Fruit fly (Drosophila melanogaster) whole organism, embryonic: Measurements from ENCODE around the gene MED14.
A peak's percentile ranks its signal among the peaks of the same experiment; 100 is the strongest.

ENCODE experiments used
- Aef1 ChIP-seq: fragments of 200-800 bp; sonication (Bioruptor generic); IDR thresholded peaks from 3 replicates; pipeline ENCODE4 v1.3.6; 2022; ENCODE audit warnings: missing biosample characterization, missing genetic modification characterization
- Awh ChIP-seq: fragments of 200-800 bp; sonication (Bioruptor generic); IDR thresholded peaks from 2 replicates; pipeline ENCODE4, ENCODE4 v1.3.6; 2022; ENCODE audit warnings: missing biosample characterization, missing genetic modification characterization
- B-H1 ChIP-seq: fragments of 200-800 bp; sonication (Bioruptor generic); IDR thresholded peaks from 3 replicates; pipeline ENCODE4 v1.3.6; 2022; ENCODE audit warnings: missing biosample characterization, missing genetic modification characterization
- CG10543 ChIP-seq: fragments of 200-800 bp; sonication (Bioruptor generic); optimal IDR thresholded peaks from 3 replicates; lab custom pipeline; 2017; ENCODE audit warnings: missing biosample characterization, mild to moderate bottlenecking, missing genetic modification characterization, moderate library complexity
- CG10959 ChIP-seq: fragments of 200-800 bp; sonication (Bioruptor generic); IDR thresholded peaks from 2 replicates; pipeline ENCODE4 v1.3.6; 2022; ENCODE audit warnings: missing biosample characterization, missing genetic modification characterization
- CG14860 ChIP-seq: fragments of 200-800 bp; sonication (Bioruptor generic); IDR thresholded peaks from 3 replicates; pipeline ENCODE4 v1.3.6; 2022; ENCODE audit warnings: missing biosample characterization, missing genetic modification characterization; ENCODE audit not compliant: partially characterized antibody
- CG14965 ChIP-seq: fragments of 200-800 bp; sonication (Bioruptor generic); optimal IDR thresholded peaks from 2 replicates; lab custom pipeline; 2016; ENCODE audit warnings: missing biosample characterization, missing genetic modification characterization, borderline replicate concordance
- CG15011 ChIP-seq: fragments of 200-800 bp; sonication (Bioruptor generic); optimal IDR thresholded peaks from 3 replicates; lab custom pipeline; 2018; ENCODE audit warnings: missing biosample characterization, mild to moderate bottlenecking, missing genetic modification characterization
- CG15073 ChIP-seq: fragments of 200-800 bp; sonication (Bioruptor generic); optimal IDR thresholded peaks from 2 replicates; lab custom pipeline; 2016; ENCODE audit warnings: missing biosample characterization, missing genetic modification characterization
- CG17385 ChIP-seq: fragments of 200-800 bp; sonication (Bioruptor generic); optimal IDR thresholded peaks from 3 replicates; lab custom pipeline; 2018; ENCODE audit warnings: missing biosample characterization, mild to moderate bottlenecking, missing genetic modification characterization
- CG31224 ChIP-seq: fragments of 200-800 bp; sonication (Bioruptor generic); IDR thresholded peaks from 2 replicates; pipeline ENCODE4 v1.3.6; 2022; ENCODE audit warnings: missing biosample characterization, missing genetic modification characterization
- CG4404 ChIP-seq: fragments of 200-800 bp; sonication (Bioruptor generic); IDR thresholded peaks from 2 replicates; pipeline ENCODE4 v1.3.6; 2022; ENCODE audit warnings: missing biosample characterization, missing genetic modification characterization
- CG6272 ChIP-seq: fragments of 200-800 bp; sonication (Bioruptor generic); IDR thresholded peaks from 2 replicates; pipeline ENCODE4 v1.3.6; 2022; ENCODE audit warnings: missing biosample characterization, missing genetic modification characterization
- CG6813 ChIP-seq: fragments of 200-800 bp; sonication (Bioruptor generic); optimal IDR thresholded peaks from 2 replicates; lab custom pipeline; 2017; ENCODE audit warnings: missing biosample characterization, missing genetic modification characterization, mild to moderate bottlenecking, moderate library complexity, missing genetic modification reagents
- CG7745 ChIP-seq: fragments of 200-800 bp; sonication (Bioruptor generic); optimal IDR thresholded peaks from 2 replicates; lab custom pipeline; 2018; ENCODE audit warnings: missing biosample characterization, mild to moderate bottlenecking, missing genetic modification characterization, moderate library complexity
- CG7786 ChIP-seq: fragments of 200-800 bp; sonication (Bioruptor generic); optimal IDR thresholded peaks from 2 replicates; lab custom pipeline; 2016; ENCODE audit warnings: missing biosample characterization, missing genetic modification characterization
- CG9932 ChIP-seq: fragments of 200-800 bp; sonication (Bioruptor generic); IDR thresholded peaks from 2 replicates; pipeline ENCODE4 v1.3.6; 2022; ENCODE audit warnings: missing biosample characterization, missing genetic modification characterization
- D ChIP-seq, 2 experiments: fragments of 200-800 bp in 1 of 2; fragments of >200 bp in 1 of 2; sonication (Bioruptor generic) in 1 of 2; optimal IDR thresholded peaks; 2 replicates in 1 of 2; 3 replicates in 1 of 2; lab custom pipeline; 2017; ENCODE audit warnings: mild to moderate bottlenecking in 1 of 2, missing biosample characterization in 1 of 2, missing genetic modification characterization in 1 of 2, missing genetic modification reagents in 1 of 2
- Dad ChIP-seq: fragments of 200-800 bp; sonication (Bioruptor generic); optimal IDR thresholded peaks from 3 replicates; lab custom pipeline; 2016; ENCODE audit warnings: missing biosample characterization, missing genetic modification characterization
- Ets97D ChIP-seq: fragments of 200-800 bp; sonication (Bioruptor generic); optimal IDR thresholded peaks from 3 replicates; lab custom pipeline; 2016; ENCODE audit warnings: missing biosample characterization, missing genetic modification characterization
- Fer3 ChIP-seq: fragments of 200-800 bp; sonication (Bioruptor generic); optimal IDR thresholded peaks from 2 replicates; lab custom pipeline; 2018; ENCODE audit warnings: missing biosample characterization, mild to moderate bottlenecking, missing genetic modification characterization, moderate library complexity
- HLHmδ ChIP-seq: fragments of 200-800 bp; sonication (Bioruptor generic); optimal IDR thresholded peaks from 2 replicates; lab custom pipeline; 2018; ENCODE audit warnings: missing biosample characterization, mild to moderate bottlenecking, missing genetic modification characterization, moderate library complexity
- Hr3 ChIP-seq: fragments of 200-800 bp; sonication (Bioruptor generic); optimal IDR thresholded peaks from 3 replicates; lab custom pipeline; 2016; ENCODE audit warnings: missing biosample characterization, missing genetic modification characterization
- Hr39 ChIP-seq: fragments of >200 bp; optimal IDR thresholded peaks from 2 replicates; lab custom pipeline; 2017
- Lhr ChIP-seq: fragments of 200-800 bp; sonication (Bioruptor generic); optimal IDR thresholded peaks from 3 replicates; lab custom pipeline; 2017; ENCODE audit warnings: mild to moderate bottlenecking, missing biosample characterization, missing genetic modification reagents, missing genetic modification characterization
- Mad ChIP-seq: fragments of 200-800 bp; sonication (Bioruptor generic); optimal IDR thresholded peaks from 2 replicates; lab custom pipeline; 2016; ENCODE audit warnings: missing biosample characterization, missing genetic modification characterization
- Med ChIP-seq: fragments of 200-800 bp; sonication (Bioruptor generic); peaks from one replicate; lab custom pipeline; 2016; ENCODE audit warnings: missing biosample characterization, missing genetic modification characterization, mild to moderate bottlenecking, inconsistent platforms, moderate library complexity
- Meics ChIP-seq: fragments of 200-800 bp; sonication (Bioruptor generic); optimal IDR thresholded peaks from 2 replicates; lab custom pipeline; 2017; ENCODE audit warnings: missing biosample characterization, mild to moderate bottlenecking, missing genetic modification characterization
- Spps ChIP-seq: fragments of 200-800 bp; sonication (Bioruptor generic); optimal IDR thresholded peaks from 2 replicates; lab custom pipeline; 2018; ENCODE audit warnings: missing biosample characterization, mild to moderate bottlenecking, missing genetic modification characterization
- Stat92E ChIP-seq, 3 experiments: fragments of >200 bp in 2 of 3; fragments of 200-800 bp in 1 of 3; sonication (Bioruptor generic) in 1 of 3; optimal IDR thresholded peaks; 2 replicates each; lab custom pipeline; 2017 to 2019; ENCODE audit warnings: missing biosample characterization in 3 of 3, missing genetic modification characterization in 3 of 3, mild to moderate bottlenecking in 1 of 3, moderate library complexity in 1 of 3
- abd-A ChIP-seq: fragments of 200-800 bp; sonication (Bioruptor generic); optimal IDR thresholded peaks from 3 replicates; lab custom pipeline; 2019; ENCODE audit warnings: missing biosample characterization, mild to moderate bottlenecking, missing genetic modification characterization, moderate library complexity
- bigmax ChIP-seq: fragments of 200-800 bp; sonication (Bioruptor generic); optimal IDR thresholded peaks from 2 replicates; lab custom pipeline; 2018; ENCODE audit warnings: missing biosample characterization, mild to moderate bottlenecking, missing genetic modification characterization
- cas ChIP-seq: fragments of 200-800 bp; sonication (Bioruptor generic); IDR thresholded peaks from 2 replicates; pipeline ENCODE4 v1.3.6; 2022; ENCODE audit warnings: missing biosample characterization, missing genetic modification characterization
- croc ChIP-seq: fragments of 200-800 bp; sonication (Bioruptor generic); conservative IDR thresholded peaks from 3 replicates; pipeline ENCODE4 v1.3.6; 2022; ENCODE audit warnings: missing biosample characterization, missing genetic modification characterization
- crp ChIP-seq, 2 experiments: fragments of 200-800 bp; sonication (Bioruptor generic); optimal IDR thresholded peaks; 2 replicates in 1 of 2; 3 replicates in 1 of 2; lab custom pipeline; 2017; ENCODE audit warnings: missing biosample characterization in 2 of 2, missing genetic modification characterization in 2 of 2, mild to moderate bottlenecking in 1 of 2, moderate library complexity in 1 of 2
- eve ChIP-seq, 2 experiments: fragments of >200 bp; optimal IDR thresholded peaks; 2 replicates each; lab custom pipeline; 2017; ENCODE audit warnings: missing biosample characterization in 2 of 2, missing genetic modification characterization in 2 of 2
- gcm ChIP-seq: fragments of 200-800 bp; sonication (Bioruptor generic); optimal IDR thresholded peaks from 2 replicates; lab custom pipeline; 2019; ENCODE audit warnings: missing biosample characterization, mild to moderate bottlenecking, missing genetic modification characterization, moderate library complexity
- grn ChIP-seq: fragments of 200-800 bp; sonication (Bioruptor generic); optimal IDR thresholded peaks from 3 replicates; lab custom pipeline; 2017; ENCODE audit warnings: missing biosample characterization, missing genetic modification characterization
- hkb ChIP-seq, 2 experiments: fragments of 200-800 bp in 1 of 2; fragments of >200 bp in 1 of 2; sonication (Bioruptor generic) in 1 of 2; IDR thresholded peaks in 1 of 2; optimal IDR thresholded peaks in 1 of 2; 2 replicates each; pipeline versions ENCODE4 v1.3.6 to Lab custom; 2017 to 2022; ENCODE audit warnings: missing biosample characterization in 1 of 2, missing genetic modification characterization in 1 of 2
- lola ChIP-seq, 3 experiments: fragments of >200 bp in 2 of 3; fragments of 200-800 bp in 1 of 3; sonication (Bioruptor generic) in 1 of 3; optimal IDR thresholded peaks; 2 replicates each; lab custom pipeline; 2017 to 2019; ENCODE audit warnings: missing biosample characterization in 3 of 3, missing genetic modification characterization in 3 of 3, mild to moderate bottlenecking in 1 of 3, moderate library complexity in 1 of 3
- luna ChIP-seq: fragments of 200-800 bp; sonication (Bioruptor generic); optimal IDR thresholded peaks from 2 replicates; lab custom pipeline; 2016; ENCODE audit warnings: missing biosample characterization, missing genetic modification characterization
- maf-S ChIP-seq: fragments of 200-800 bp; sonication (Bioruptor generic); optimal IDR thresholded peaks from 2 replicates; lab custom pipeline; 2016; ENCODE audit warnings: missing biosample characterization, missing genetic modification characterization
- nom ChIP-seq: fragments of 200-800 bp; sonication (Bioruptor generic); optimal IDR thresholded peaks from 2 replicates; lab custom pipeline; 2017; ENCODE audit warnings: missing biosample characterization, missing genetic modification characterization, mild to moderate bottlenecking, moderate library complexity, missing genetic modification reagents
- otp ChIP-seq: fragments of 200-800 bp; sonication (Bioruptor generic); IDR thresholded peaks from 3 replicates; pipeline ENCODE4, ENCODE4 v1.3.6; 2022; ENCODE audit warnings: missing biosample characterization, missing genetic modification characterization
- stc ChIP-seq: fragments of 200-800 bp; sonication (Bioruptor generic); IDR thresholded peaks from 2 replicates; pipeline ENCODE4 v1.3.6; 2022; ENCODE audit warnings: missing biosample characterization, missing genetic modification characterization
- tgo ChIP-seq: fragments of 200-800 bp; sonication (Bioruptor generic); IDR thresholded peaks from 3 replicates; pipeline ENCODE4 v1.3.6; 2022; ENCODE audit warnings: missing biosample characterization, missing genetic modification characterization
- toy ChIP-seq: fragments of 200-800 bp; sonication (Bioruptor generic); IDR thresholded peaks from 2 replicates; pipeline ENCODE4 v1.3.6; 2022; ENCODE audit warnings: missing biosample characterization, missing genetic modification characterization
- ttk ChIP-seq: fragments of 200-800 bp; sonication (Bioruptor generic); IDR thresholded peaks from 2 replicates; pipeline ENCODE4 v2.1.2; 2022; ENCODE audit warnings: missing biosample characterization, missing genetic modification characterization

MED14 gene

dm6 chr3L:642146-642864, 49.3 kb downstream of the MED14 start (continued):
- TF ChIP-seq CG9932 (GFP tag; lab: Robert Waterston, UW) (no peak), grn (GFP tag; lab: Kevin White, UChicago) (peak; percentile 51), toy (no peak), croc (GFP tag; lab: Robert Waterston, UW) (peak; percentile 34; the same call in 1 of the 3 replicates), stc (GFP tag; lab: Robert Waterston, UW) (no peak; the same call in 1 of the 2 replicates), hkb (optimal IDR thresholded peaks at IDR 0.05; lab: Kevin White, UChicago) (no peak), hkb (GFP tag; IDR thresholded peaks at IDR 0.05; lab: Robert Waterston, UW) (no peak), Fer3 (peak; percentile 32), Meics (GFP tag; lab: Kevin White, UChicago) (peak; percentile 62), CG4404 (no peak), Mad (GFP tag; lab: Kevin White, UChicago) (no peak), luna (GFP tag; lab: Kevin White, UChicago) (no peak), CG7745 (no peak), Awh (peak; percentile 17; the same call in 1 of the 2 replicates), Aef1 (GFP tag; lab: Robert Waterston, UW) (no peak), lola (GFP tag; optimal IDR thresholded peaks at IDR 0.05; lab: Kevin White, UChicago) (peak in 1 of 3 experiments; percentile 77), Lhr (GFP tag; lab: Kevin White, UChicago) (no peak), crp (GFP tag; optimal IDR thresholded peaks at IDR 0.05; lab: Kevin White, UChicago) (no peak), D (optimal IDR thresholded peaks at IDR 0.05; lab: Kevin White, UChicago) (no peak), D (GFP tag; optimal IDR thresholded peaks at IDR 0.05; lab: Kevin White, UChicago) (peak; percentile 54), nom (GFP tag; lab: Kevin White, UChicago) (no peak), Dad (GFP tag; lab: Kevin White, UChicago) (no peak), CG10959 (GFP tag; lab: Robert Waterston, UW) (0 out of 2 replicates have a peak, but pooled peaks have one; percentile 15), HLHmδ (GFP tag; lab: Kevin White, UChicago) (no peak), CG7786 (GFP tag; lab: Kevin White, UChicago) (no peak), Hr3 (GFP tag; lab: Kevin White, UChicago) (peak; percentile 61), CG17385 (peak; percentile 65), Ets97D (GFP tag; lab: Kevin White, UChicago) (no peak), CG15073 (GFP tag; lab: Kevin White, UChicago) (no peak), bigmax (GFP tag; lab: Kevin White, UChicago) (no peak), tgo (peak; percentile 53; the same call in 2 of the 3 replicates), CG6272 (GFP tag; lab: Robert Waterston, UW) (no peak; the same call in 1 of the 2 replicates), CG31224 (GFP tag; lab: Robert Waterston, UW) (0 out of 2 replicates have a peak, but pooled peaks have one; percentile 28), Hr39 (lab: Kevin White, UChicago) (no peak), CG14860 (GFP tag; lab: Robert Waterston, UW) (no peak), gcm (GFP tag; lab: Kevin White, UChicago) (peak; percentile 69), cas (GFP tag; lab: Robert Waterston, UW) (no peak), maf-S (GFP tag; lab: Kevin White, UChicago) (no peak), B-H1 (GFP tag; lab: Robert Waterston, UW) (no peak), CG15011 (GFP tag; lab: Kevin White, UChicago) (peak; percentile 46), CG10543 (no peak), Spps (tag; lab: Kevin White, UChicago) (no peak), ttk (GFP tag; lab: Robert Waterston, UW) (0 out of 2 replicates have a peak, but pooled peaks have one; percentile 33), Med (no peak), Stat92E (GFP tag; optimal IDR thresholded peaks at IDR 0.05; lab: Kevin White, UChicago) (no peak), otp (GFP tag; lab: Robert Waterston, UW) (no peak), CG14965 (GFP tag; lab: Kevin White, UChicago) (no peak), CG6813 (no peak), eve (GFP tag; optimal IDR thresholded peaks at IDR 0.05; lab: Kevin White, UChicago) (peak in 1 of 2 experiments; percentile 57), abd-A (tag; lab: Kevin White, UChicago) (no peak)
